Fruit fly (Drosophila melanogaster): ENCODE measurements around the gene Dcr-1.

Dcr-1 gene

dm6 chr3R:22750534-22750947 lies 9.7 kb upstream of the Dcr-1 start, which contains the start of the genes rumi, CG7029 and Usp12-46 (continued):
- TF ChIP-seq ro (GFP tag; IDR thresholded peaks at IDR 0.05) (no peak), zen (tag; optimal IDR thresholded peaks at IDR 0.05) (peak; percentile 89), eve (GFP tag; optimal IDR thresholded peaks at IDR 0.05) (no peak), CG31224 (GFP tag; IDR thresholded peaks at IDR 0.05) (peak; percentile 58; the same call in 1 of the 2 replicates), sug (tag; optimal IDR thresholded peaks at IDR 0.05) (peak; percentile 86), btn (GFP tag; optimal IDR thresholded peaks at IDR 0.05) (peak; percentile 72), CG1832 (GFP tag; optimal IDR thresholded peaks at IDR 0.05) (no peak), CG13424 (tag; optimal IDR thresholded peaks at IDR 0.05) (peak; percentile 90), ttk (GFP tag; IDR thresholded peaks at IDR 0.05) (peak; percentile 76), Sox100B (GFP tag; optimal IDR thresholded peaks at IDR 0.05) (no peak), CG12299 (tag; optimal IDR thresholded peaks at IDR 0.05) (peak; percentile 79), MTF-1 (GFP tag; optimal IDR thresholded peaks at IDR 0.05; ENCODE audit: borderline replicate concordance) (peak; percentile 46), vvl (GFP tag; IDR thresholded peaks at IDR 0.05) (peak; percentile 94), CG14965 (GFP tag; optimal IDR thresholded peaks at IDR 0.05; ENCODE audit: borderline replicate concordance) (no peak), stwl (tag; optimal IDR thresholded peaks at IDR 0.05) (peak; percentile 88), CG9932 (GFP tag; IDR thresholded peaks at IDR 0.05) (peak; percentile 88), HmgZ (tag; optimal IDR thresholded peaks at IDR 0.05) (peak; percentile 96), Hr39 (optimal IDR thresholded peaks at IDR 0.05) (no peak), fd3F (GFP tag; optimal IDR thresholded peaks at IDR 0.05) (peak; percentile 79), luna (GFP tag; optimal IDR thresholded peaks at IDR 0.05) (peak; percentile 75), Sox102F (GFP tag; optimal IDR thresholded peaks at IDR 0.05) (peak; percentile 86), CG11093 (GFP tag; IDR thresholded peaks at IDR 0.05) (peak; percentile 28; the same call in 1 of the 3 replicates), CG34376 (GFP tag; optimal IDR thresholded peaks at IDR 0.05) (peak; percentile 58), grn (GFP tag; optimal IDR thresholded peaks at IDR 0.05) (peak; percentile 34), CG2129 (GFP tag; IDR thresholded peaks at IDR 0.05; ENCODE audit: partially characterized antibody) (peak; percentile 64), CG7963 (GFP tag; IDR thresholded peaks at IDR 0.05; ENCODE audit: partially characterized antibody) (0 out of 3 replicates have a peak, but pooled peaks have one; percentile 62), rib (GFP tag; IDR thresholded peaks at IDR 0.05) (0 out of 2 replicates have a peak, but pooled peaks have one; percentile 20), emc (GFP tag; optimal IDR thresholded peaks at IDR 0.05) (peak; percentile 76), CG5245 (GFP tag; optimal IDR thresholded peaks at IDR 0.05) (peak; percentile 71), CG6813 (GFP tag; optimal IDR thresholded peaks at IDR 0.05) (peak; percentile 51), vnd (GFP tag; IDR thresholded peaks at IDR 0.05; ENCODE audit: partially characterized antibody) (peak; percentile 66; the same call in 2 of the 3 replicates), ems (GFP tag; optimal IDR thresholded peaks at IDR 0.05) (peak; percentile 85), D19A (tag; optimal IDR thresholded peaks at IDR 0.05) (no peak), Trl (optimal IDR thresholded peaks at IDR 0.05) (peak in 1 of 2 experiments; percentile 1), Trl (GFP tag; optimal IDR thresholded peaks at IDR 0.05) (peak; percentile 92), Scr (GFP tag; IDR thresholded peaks at IDR 0.05; ENCODE audit: partially characterized antibody) (peak; percentile 81), inv (GFP tag; IDR thresholded peaks at IDR 0.05; ENCODE audit: partially characterized antibody) (peak; percentile 64), NK7.1 (GFP tag; optimal IDR thresholded peaks at IDR 0.05) (peak; percentile 81), Six4 (GFP tag; optimal IDR thresholded peaks at IDR 0.05) (peak; percentile 65), CG9609 (GFP tag; optimal IDR thresholded peaks at IDR 0.05) (peak; percentile 87), CG11456 (GFP tag; IDR thresholded peaks at IDR 0.05) (peak; percentile 86), CG6175 (GFP tag; IDR thresholded peaks at IDR 0.05) (peak; percentile 52; the same call in 2 of the 3 replicates), Deaf1 (tag; optimal IDR thresholded peaks at IDR 0.05) (no peak), CG13296 (GFP tag; optimal IDR thresholded peaks at IDR 0.05) (peak; percentile 73), Gug (GFP tag; IDR thresholded peaks at IDR 0.05) (peak; percentile 77; the same call in 3 of the 4 replicates), Dad (GFP tag; optimal IDR thresholded peaks at IDR 0.05) (peak; percentile 82), ash1 (GFP tag; optimal IDR thresholded peaks at IDR 0.05) (no peak), esg (GFP tag; conservative IDR thresholded peaks at IDR 0.05) (peak; percentile 84), CG18764 (GFP tag; optimal IDR thresholded peaks at IDR 0.05) (peak; percentile 68), al (GFP tag; IDR thresholded peaks at IDR 0.05) (peak; percentile 75), sens-2 (GFP tag; IDR thresholded peaks at IDR 0.05) (peak; percentile 77; the same call in 1 of the 2 replicates)
